Worm (Caenorhabditis elegans) whole organism, mixed stage, embryonic: Measurements from ENCODE around the gene F35D2.6.

Experiments used
- blmp-1 ChIP-seq: fragments of 150-350 bp; optimal IDR thresholded peaks from 2 replicates; lab custom pipeline; 2014; ENCODE audit warnings: missing biosample characterization, missing genetic modification characterization
- ceh-43 ChIP-seq: fragments of 200-800 bp; sonication (Bioruptor generic); optimal IDR thresholded peaks from 2 replicates; lab custom pipeline; 2018; ENCODE audit warnings: mild to moderate bottlenecking, missing genetic modification characterization, moderate library complexity, missing compliant biosample characterization
- ceh-83 ChIP-seq: fragments of 200-800 bp; sonication (Bioruptor generic); optimal IDR thresholded peaks from 2 replicates; lab custom pipeline; 2018; ENCODE audit warnings: mild to moderate bottlenecking, missing genetic modification characterization, missing compliant biosample characterization
- ces-1 ChIP-seq: fragments of 150-350 bp; optimal IDR thresholded peaks from 2 replicates; lab custom pipeline; 2014; ENCODE audit warnings: missing biosample characterization, missing genetic modification reagents, missing genetic modification characterization
- cnd-1 ChIP-seq: fragments of 200-800 bp; sonication (Bioruptor generic); optimal IDR thresholded peaks from 2 replicates; lab custom pipeline; 2018; ENCODE audit warnings: mild to moderate bottlenecking, missing genetic modification characterization, missing compliant biosample characterization
- ham-2 ChIP-seq: fragments of 200-800 bp; sonication (Bioruptor generic); optimal IDR thresholded peaks from 2 replicates; lab custom pipeline; 2018; ENCODE audit warnings: mild to moderate bottlenecking, missing genetic modification characterization, missing compliant biosample characterization
- hlh-1 ChIP-seq: fragments of 150-350 bp; optimal IDR thresholded peaks from 2 replicates; lab custom pipeline; 2014; ENCODE audit warnings: missing biosample characterization, missing genetic modification reagents, missing genetic modification characterization
- mab-5 ChIP-seq: fragments of 150-350 bp; optimal IDR thresholded peaks from 2 replicates; lab custom pipeline; 2014; ENCODE audit warnings: missing biosample characterization, missing genetic modification characterization
- mls-2 ChIP-seq: sonication (generic microtip); optimal IDR thresholded peaks from 2 replicates; lab custom pipeline; 2016; ENCODE audit warnings: mild to moderate bottlenecking, missing genetic modification characterization, moderate library complexity, missing compliant biosample characterization
- nhr-12 ChIP-seq: fragments of 150-350 bp; optimal IDR thresholded peaks from 2 replicates; lab custom pipeline; 2014; ENCODE audit warnings: missing biosample characterization, missing genetic modification characterization
- nhr-2 ChIP-seq: fragments of 150-350 bp; optimal IDR thresholded peaks from 2 replicates; lab custom pipeline; 2014; ENCODE audit warnings: missing biosample characterization, missing genetic modification characterization
- nhr-237 ChIP-seq: fragments of 150-350 bp; optimal IDR thresholded peaks from 2 replicates; lab custom pipeline; 2014; ENCODE audit warnings: missing biosample characterization, missing genetic modification characterization
- nhr-76 ChIP-seq: sonication (generic microtip); optimal IDR thresholded peaks from 2 replicates; lab custom pipeline; 2017; ENCODE audit warnings: missing biosample characterization, missing genetic modification characterization
- sem-2 ChIP-seq: fragments of 200-800 bp; sonication (Bioruptor generic); optimal IDR thresholded peaks from 2 replicates; lab custom pipeline; 2018; ENCODE audit warnings: mild to moderate bottlenecking, missing genetic modification characterization, missing compliant biosample characterization
- snpc-4 ChIP-seq: fragments of 150-350 bp; optimal IDR thresholded peaks from 2 replicates; lab custom pipeline; 2014; ENCODE audit warnings: missing biosample characterization, missing genetic modification characterization
- tbx-8 ChIP-seq: fragments of 200-800 bp; sonication (Bioruptor generic); optimal IDR thresholded peaks from 2 replicates; lab custom pipeline; 2018; ENCODE audit warnings: mild to moderate bottlenecking, missing genetic modification characterization, moderate library complexity, missing compliant biosample characterization
- unc-62 ChIP-seq: fragments of 150-350 bp; optimal IDR thresholded peaks from 2 replicates; lab custom pipeline; 2014; ENCODE audit warnings: missing biosample characterization, missing genetic modification reagents, missing genetic modification characterization

F35D2.6 gene

DNA sequence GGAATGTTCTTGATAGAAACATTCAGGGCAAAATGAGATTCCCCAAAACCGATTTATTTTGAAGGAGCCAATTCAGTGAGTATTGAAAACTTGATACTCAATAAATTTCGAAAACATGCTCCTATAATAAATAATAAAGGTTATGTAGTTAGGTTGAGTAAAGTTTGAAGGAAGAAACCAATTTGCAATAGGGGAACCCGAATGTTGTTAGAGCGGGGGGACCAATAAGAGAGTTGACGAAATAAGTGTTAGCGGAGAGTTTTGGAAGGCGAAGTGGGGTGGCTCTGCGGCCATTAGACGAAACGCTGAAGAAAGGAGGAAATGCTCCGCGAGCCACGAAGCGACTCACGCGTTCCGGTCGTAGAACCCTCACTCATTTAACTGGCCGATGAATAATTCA is 47.5 kb downstream of the F35D2.6 start:
- TF ChIP-seq ces-1 (GFP tag; lab: Kevin White, UChicago): peak; percentile 89
- no peak for TF ChIP-seq snpc-4
- TF ChIP-seq, all 35 proteins: peak for 1

DNA sequence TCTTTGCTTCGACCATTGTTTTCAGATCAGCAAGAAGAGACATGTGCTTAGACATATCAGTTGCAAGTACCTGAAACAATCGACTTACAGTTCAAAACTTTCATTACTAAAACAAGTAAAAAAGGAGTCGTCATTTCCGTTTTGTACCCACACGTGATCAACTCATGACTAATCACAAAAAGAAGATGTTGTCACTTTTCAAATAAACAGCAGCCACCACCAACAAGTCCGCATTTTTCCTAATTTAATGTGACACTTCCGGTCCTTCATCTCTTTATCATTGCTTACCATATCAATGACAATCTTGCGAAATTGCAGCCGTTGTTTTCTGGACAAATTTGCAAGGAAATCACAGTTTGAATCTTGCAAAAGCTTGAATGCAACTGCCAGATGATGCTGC is 51.1 kb downstream of the F35D2.6 start:
- TF ChIP-seq sem-2 (GFP tag; lab: Kevin White, UChicago) (no peak), ceh-83 (no peak), mls-2 (tag; lab: Kevin White, UChicago) (no peak), ham-2 (GFP tag; lab: Kevin White, UChicago) (no peak), tbx-8 (GFP tag; lab: Kevin White, UChicago) (no peak), snpc-4 (no peak), unc-62 (GFP tag; lab: Kevin White, UChicago) (no peak), cnd-1 (tag; lab: Kevin White, UChicago) (no peak), ceh-43 (GFP tag; lab: Kevin White, UChicago) (no peak), nhr-12 (tag; lab: Kevin White, UChicago) (no peak), blmp-1 (tag; lab: Kevin White, UChicago) (no peak), nhr-2 (tag; lab: Kevin White, UChicago) (no peak), mab-5 (tag; lab: Kevin White, UChicago) (no peak), nhr-76 (tag; lab: Kevin White, UChicago) (no peak), hlh-1 (tag; lab: Kevin White, UChicago) (no peak), nhr-237 (tag; lab: Kevin White, UChicago) (no peak)
